Fruit fly (Drosophila melanogaster) whole organism, embryonic: ENCODE measurements around the gene Usp16-45.
A peak's percentile ranks its signal among the peaks of the same experiment; 100 is the strongest.

Source experiments
- Aef1 ChIP-seq: fragments of 200-800 bp; sonication (Bioruptor generic); IDR thresholded peaks from 3 replicates; pipeline ENCODE4 v1.3.6; 2022; ENCODE audit warnings: missing biosample characterization, missing genetic modification characterization
- Atf-2 ChIP-seq: fragments of 200-800 bp; sonication (Bioruptor generic); optimal IDR thresholded peaks from 2 replicates; lab custom pipeline; 2016; ENCODE audit warnings: missing biosample characterization, missing genetic modification characterization
- CG10321 ChIP-seq: fragments of 200-800 bp; sonication (Bioruptor generic); IDR thresholded peaks from 2 replicates; pipeline ENCODE4 v1.3.6; 2022; ENCODE audit warnings: missing biosample characterization, missing genetic modification characterization
- CG10979 ChIP-seq: fragments of 200-800 bp; sonication (Bioruptor generic); optimal IDR thresholded peaks from 2 replicates; lab custom pipeline; 2018; ENCODE audit warnings: missing biosample characterization, mild to moderate bottlenecking, missing genetic modification characterization, moderate library complexity
- CG11504 ChIP-seq: fragments of 200-800 bp; sonication (Bioruptor generic); optimal IDR thresholded peaks from 3 replicates; lab custom pipeline; 2019; ENCODE audit warnings: missing biosample characterization, mild to moderate bottlenecking, missing genetic modification characterization, moderate library complexity
- CG12769 ChIP-seq: fragments of 200-800 bp; sonication (Bioruptor generic); optimal IDR thresholded peaks from 2 replicates; lab custom pipeline; 2019; ENCODE audit warnings: missing biosample characterization, mild to moderate bottlenecking, missing genetic modification characterization, moderate library complexity
- CG13296 ChIP-seq: fragments of 200-800 bp; sonication (Bioruptor generic); optimal IDR thresholded peaks from 3 replicates; lab custom pipeline; 2018; ENCODE audit warnings: missing biosample characterization, mild to moderate bottlenecking, missing genetic modification characterization
- CG14014 ChIP-seq: fragments of 200-800 bp; sonication (Bioruptor generic); IDR thresholded peaks from 2 replicates; pipeline ENCODE4 v1.3.6; 2022; ENCODE audit warnings: missing biosample characterization, missing genetic modification characterization
- CG16779 ChIP-seq: fragments of 200-800 bp; sonication (Bioruptor generic); IDR thresholded peaks from 2 replicates; pipeline ENCODE4 v1.3.6; 2022; ENCODE audit warnings: missing biosample characterization, missing genetic modification characterization
- CG17361 ChIP-seq: fragments of 200-800 bp; sonication (Bioruptor generic); IDR thresholded peaks from 3 replicates; pipeline ENCODE4 v1.3.6; 2022; ENCODE audit warnings: missing biosample characterization, missing genetic modification characterization
- CG17385 ChIP-seq: fragments of 200-800 bp; sonication (Bioruptor generic); optimal IDR thresholded peaks from 3 replicates; lab custom pipeline; 2018; ENCODE audit warnings: missing biosample characterization, mild to moderate bottlenecking, missing genetic modification characterization
- CG17802 ChIP-seq: fragments of 200-800 bp; sonication (Bioruptor generic); optimal IDR thresholded peaks from 2 replicates; lab custom pipeline; 2018; ENCODE audit warnings: missing biosample characterization, mild to moderate bottlenecking, missing genetic modification characterization, moderate library complexity
- CG17912 ChIP-seq: fragments of 200-800 bp; sonication (Bioruptor generic); optimal IDR thresholded peaks from 2 replicates; lab custom pipeline; 2018; ENCODE audit warnings: missing biosample characterization, mild to moderate bottlenecking, missing genetic modification characterization
- CG18262 ChIP-seq: fragments of 200-800 bp; optimal IDR thresholded peaks from 3 replicates; lab custom pipeline; 2019; ENCODE audit warnings: missing biosample characterization, mild to moderate bottlenecking, missing genetic modification characterization, moderate library complexity
- CG2678 ChIP-seq: fragments of 200-800 bp; sonication (Bioruptor generic); optimal IDR thresholded peaks from 3 replicates; lab custom pipeline; 2019; ENCODE audit warnings: missing biosample characterization, mild to moderate bottlenecking, missing genetic modification characterization, moderate library complexity
- CG2875 ChIP-seq: fragments of 200-800 bp; sonication (Bioruptor generic); optimal IDR thresholded peaks from 2 replicates; lab custom pipeline; 2017; ENCODE audit warnings: missing biosample characterization, mild to moderate bottlenecking, missing genetic modification characterization, missing genetic modification reagents
- CG32767 ChIP-seq: fragments of 200-800 bp; sonication (Bioruptor generic); IDR thresholded peaks from 2 replicates; pipeline ENCODE4 v1.3.6; 2022; ENCODE audit warnings: missing biosample characterization, missing genetic modification characterization
- CG32772 ChIP-seq: fragments of 200-800 bp; sonication (Bioruptor generic); IDR thresholded peaks from 2 replicates; pipeline ENCODE4 v1.3.6; 2022; ENCODE audit warnings: missing biosample characterization, missing genetic modification characterization
- CG6689 ChIP-seq: fragments of 200-800 bp; sonication (Bioruptor generic); IDR thresholded peaks from 2 replicates; pipeline ENCODE4 v1.3.6; 2022; ENCODE audit warnings: missing biosample characterization, missing genetic modification characterization
- CG7928 ChIP-seq: fragments of 200-800 bp; sonication (Bioruptor generic); optimal IDR thresholded peaks from 2 replicates; lab custom pipeline; 2017; ENCODE audit warnings: missing biosample characterization, mild to moderate bottlenecking, missing genetic modification characterization
- CG8388 ChIP-seq: fragments of 200-800 bp; sonication (Bioruptor generic); optimal IDR thresholded peaks from 2 replicates; lab custom pipeline; 2019; ENCODE audit warnings: missing biosample characterization, mild to moderate bottlenecking, missing genetic modification characterization, moderate library complexity
- Dad ChIP-seq: fragments of 200-800 bp; sonication (Bioruptor generic); optimal IDR thresholded peaks from 3 replicates; lab custom pipeline; 2016; ENCODE audit warnings: missing biosample characterization, missing genetic modification characterization
- Deaf1 ChIP-seq: fragments of 200-800 bp; optimal IDR thresholded peaks from 3 replicates; lab custom pipeline; 2019; ENCODE audit warnings: missing biosample characterization, mild to moderate bottlenecking, missing genetic modification characterization, moderate library complexity
- Drgx ChIP-seq: fragments of 200-800 bp; sonication (Bioruptor generic); IDR thresholded peaks from 2 replicates; pipeline ENCODE4 v1.3.6; 2022; ENCODE audit warnings: missing biosample characterization, missing genetic modification characterization
- HHEX ChIP-seq: fragments of 200-800 bp; sonication (Bioruptor generic); optimal IDR thresholded peaks from 3 replicates; lab custom pipeline; 2017; ENCODE audit warnings: missing biosample characterization, mild to moderate bottlenecking, missing genetic modification characterization, missing genetic modification reagents
- HLH3B ChIP-seq: fragments of 200-800 bp; sonication (Bioruptor generic); IDR thresholded peaks from 2 replicates; pipeline ENCODE4 v1.3.6; 2022; ENCODE audit warnings: missing biosample characterization, missing genetic modification characterization
- Hmr ChIP-seq: fragments of 200-800 bp; sonication (Bioruptor generic); optimal IDR thresholded peaks from 3 replicates; lab custom pipeline; 2017; ENCODE audit warnings: mild to moderate bottlenecking, missing biosample characterization, missing genetic modification reagents, missing genetic modification characterization
- Hmx ChIP-seq: fragments of 200-800 bp; sonication (Bioruptor generic); optimal IDR thresholded peaks from 2 replicates; lab custom pipeline; 2016; ENCODE audit warnings: missing biosample characterization, missing genetic modification characterization
- NFAT ChIP-seq: fragments of 200-800 bp; sonication (Bioruptor generic); IDR thresholded peaks from 2 replicates; pipeline ENCODE4 v1.3.6; 2022; ENCODE audit warnings: missing biosample characterization, missing genetic modification characterization
- NfI ChIP-seq: fragments of 200-800 bp; sonication (Bioruptor generic); optimal IDR thresholded peaks from 3 replicates; lab custom pipeline; 2018; ENCODE audit warnings: missing biosample characterization, mild to moderate bottlenecking, missing genetic modification characterization, moderate library complexity
- Spps ChIP-seq: fragments of 200-800 bp; sonication (Bioruptor generic); optimal IDR thresholded peaks from 2 replicates; lab custom pipeline; 2018; ENCODE audit warnings: missing biosample characterization, mild to moderate bottlenecking, missing genetic modification characterization
- Trl ChIP-seq, 3 experiments: fragments of >200 bp in 2 of 3; fragments of 200-800 bp in 1 of 3; sonication (Bioruptor generic) in 1 of 3; optimal IDR thresholded peaks; 2 replicates in 1 of 3; 3 replicates in 2 of 3; lab custom pipeline; 2016 to 2017; ENCODE audit warnings: missing biosample characterization in 1 of 3, missing genetic modification characterization in 1 of 3
- Xbp1 ChIP-seq: fragments of 200-800 bp; sonication (Bioruptor generic); optimal IDR thresholded peaks from 3 replicates; lab custom pipeline; 2016; ENCODE audit warnings: missing biosample characterization, mild to moderate bottlenecking, missing genetic modification characterization
- gce ChIP-seq: fragments of 200-800 bp; sonication (Bioruptor generic); IDR thresholded peaks from 3 replicates; pipeline ENCODE4 v1.3.6; 2022; ENCODE audit warnings: missing biosample characterization, missing genetic modification characterization
- jigr1 ChIP-seq: fragments of 200-800 bp; sonication (Bioruptor generic); IDR thresholded peaks from 3 replicates; pipeline ENCODE4 v1.3.6; 2022; ENCODE audit warnings: missing biosample characterization, missing genetic modification characterization
- kah ChIP-seq: fragments of 200-800 bp; sonication (Bioruptor generic); optimal IDR thresholded peaks from 2 replicates; lab custom pipeline; 2018; ENCODE audit warnings: missing biosample characterization, mild to moderate bottlenecking, missing genetic modification characterization
- nerfin-1 ChIP-seq: fragments of 200-800 bp; sonication (Bioruptor generic); optimal IDR thresholded peaks from 3 replicates; lab custom pipeline; 2019; ENCODE audit warnings: missing biosample characterization, mild to moderate bottlenecking, missing genetic modification characterization, moderate library complexity
- nerfin-2 ChIP-seq: fragments of 200-800 bp; sonication (Bioruptor generic); IDR thresholded peaks from 2 replicates; pipeline ENCODE4 v1.3.6; 2022; ENCODE audit warnings: missing biosample characterization, missing genetic modification characterization; ENCODE audit not compliant: partially characterized antibody
- pum ChIP-seq: fragments of 200-800 bp; sonication (Bioruptor generic); optimal IDR thresholded peaks from 2 replicates; lab custom pipeline; 2016; ENCODE audit warnings: missing biosample characterization, missing genetic modification characterization
- salm ChIP-seq: fragments of 200-800 bp; sonication (Bioruptor generic); optimal IDR thresholded peaks from 2 replicates; lab custom pipeline; 2018; ENCODE audit warnings: missing biosample characterization, mild to moderate bottlenecking, missing genetic modification characterization
- schlank ChIP-seq: fragments of 200-800 bp; sonication (Bioruptor generic); optimal IDR thresholded peaks from 2 replicates; lab custom pipeline; 2018; ENCODE audit warnings: missing biosample characterization, mild to moderate bottlenecking, missing genetic modification characterization
- sna ChIP-seq: fragments of 200-800 bp; sonication (Bioruptor generic); IDR thresholded peaks from 2 replicates; pipeline ENCODE4 v1.3.6; 2022; ENCODE audit warnings: missing biosample characterization, missing genetic modification characterization; ENCODE audit not compliant: partially characterized antibody
- tll ChIP-seq, 2 experiments: fragments of 200-800 bp in 1 of 2; fragments of >200 bp in 1 of 2; sonication (Bioruptor generic) in 1 of 2; optimal IDR thresholded peaks; 2 replicates each; lab custom pipeline; 2017 to 2019; ENCODE audit warnings: missing biosample characterization in 2 of 2, missing genetic modification characterization in 2 of 2, mild to moderate bottlenecking in 1 of 2, moderate library complexity in 1 of 2
- tup ChIP-seq: fragments of 200-800 bp; sonication (Bioruptor generic); optimal IDR thresholded peaks from 2 replicates; lab custom pipeline; 2016; ENCODE audit warnings: missing biosample characterization, mild to moderate bottlenecking, missing genetic modification characterization, moderate library complexity
- twi ChIP-seq: fragments of 200-800 bp; optimal IDR thresholded peaks from 2 replicates; lab custom pipeline; 2019; ENCODE audit warnings: missing biosample characterization, mild to moderate bottlenecking, missing genetic modification characterization, moderate library complexity
- unpg ChIP-seq: fragments of 200-800 bp; sonication (Bioruptor generic); optimal IDR thresholded peaks from 3 replicates; lab custom pipeline; 2018; ENCODE audit warnings: missing biosample characterization, mild to moderate bottlenecking, missing genetic modification characterization, moderate library complexity
- wek ChIP-seq: fragments of 200-800 bp; sonication (Bioruptor generic); optimal IDR thresholded peaks from 3 replicates; lab custom pipeline; 2018; ENCODE audit warnings: missing biosample characterization, mild to moderate bottlenecking, missing genetic modification characterization, moderate library complexity
- z ChIP-seq: fragments of 200-800 bp; sonication (Bioruptor generic); IDR thresholded peaks from 3 replicates; pipeline ENCODE4 v1.3.6; 2022; ENCODE audit warnings: missing biosample characterization, missing genetic modification characterization

The Usp16-45 gene

dm6 chrX:5429778-5430576 lies 8.6 kb downstream of the Usp16-45 start (continued):
- peak; percentile 27 for TF ChIP-seq kah (GFP tag; lab: Kevin White, UChicago)
- TF ChIP-seq Drgx (GFP tag; lab: Robert Waterston, UW) = peak; percentile 89
- peak; percentile 32 for TF ChIP-seq salm (tag; lab: Kevin White, UChicago)
- peak; percentile 44 for TF ChIP-seq nerfin-1 (tag; lab: Kevin White, UChicago)
- no peak for TF ChIP-seq CG17802
- peak; percentile 69 for TF ChIP-seq Atf-2
- peak; percentile 79 for TF ChIP-seq HLH3B (GFP tag; lab: Robert Waterston, UW)
- TF ChIP-seq CG17361 (GFP tag; lab: Robert Waterston, UW) = peak; percentile 82
- peak; percentile 86 for TF ChIP-seq Aef1
- TF ChIP-seq nerfin-2 = no peak
- TF ChIP-seq sna (GFP tag; lab: Robert Waterston, UW) = no peak
- TF ChIP-seq pum (GFP tag; lab: Kevin White, UChicago) = peak; percentile 61
- TF ChIP-seq wek (GFP tag; lab: Kevin White, UChicago) = no peak
- peak; percentile 69 for TF ChIP-seq CG32772 (GFP tag; lab: Robert Waterston, UW)
- no peak for TF ChIP-seq tll (GFP tag; optimal IDR thresholded peaks at IDR 0.05; lab: Kevin White, UChicago)
- TF ChIP-seq twi (tag; lab: Kevin White, UChicago) = no peak
- peak; percentile 50 for TF ChIP-seq Deaf1
- peak; percentile 82 for TF ChIP-seq CG11504 (tag; lab: Kevin White, UChicago)
- peak; percentile 75 for TF ChIP-seq unpg
- TF ChIP-seq CG10321 = peak; percentile 29; the same call in 1 of the 2 replicates
- TF ChIP-seq CG14014 (GFP tag; lab: Robert Waterston, UW) = peak; percentile 78
- TF ChIP-seq CG17912 = no peak
- TF ChIP-seq CG10979 = peak; percentile 44
- peak; percentile 67 for TF ChIP-seq Hmx
- peak; percentile 51 for TF ChIP-seq CG18262 (tag; lab: Kevin White, UChicago)
- peak; percentile 81 for TF ChIP-seq NFAT (GFP tag; lab: Robert Waterston, UW)
- TF ChIP-seq CG13296 = peak; percentile 90
- peak; percentile 72 for TF ChIP-seq Xbp1
- no peak for TF ChIP-seq gce (GFP tag; lab: Robert Waterston, UW)
- peak; percentile 32 for TF ChIP-seq CG2875 (GFP tag; lab: Kevin White, UChicago)
- TF ChIP-seq HHEX (GFP tag; lab: Kevin White, UChicago) = peak; percentile 77
- no peak for TF ChIP-seq Spps (tag; lab: Kevin White, UChicago)
- TF ChIP-seq Dad (GFP tag; lab: Kevin White, UChicago) = peak; percentile 55
- peak; percentile 53 for TF ChIP-seq CG8388 (GFP tag; lab: Kevin White, UChicago)
- no peak; the same call in 1 of the 2 replicates for TF ChIP-seq CG16779 (GFP tag; lab: Robert Waterston, UW)
- peak; percentile 14 for TF ChIP-seq CG12769
- peak; percentile 91 for TF ChIP-seq CG2678 (tag; lab: Kevin White, UChicago)
- TF ChIP-seq CG7928 (GFP tag; lab: Kevin White, UChicago) = peak; percentile 61
- peak; percentile 80 for TF ChIP-seq CG17385 (GFP tag; lab: Kevin White, UChicago)
- TF ChIP-seq schlank (tag; lab: Kevin White, UChicago) = peak; percentile 47
- TF ChIP-seq Hmr (GFP tag; lab: Kevin White, UChicago) = peak; percentile 89
- TF ChIP-seq Trl (optimal IDR thresholded peaks at IDR 0.05; lab: Kevin White, UChicago) = peak in 1 of 2 experiments; percentile 40
- TF ChIP-seq Trl (GFP tag; optimal IDR thresholded peaks at IDR 0.05; lab: Kevin White, UChicago) = peak; percentile 59
- TF ChIP-seq CG6689 (GFP tag; lab: Robert Waterston, UW) = peak; percentile 83
- TF ChIP-seq NfI (GFP tag; lab: Kevin White, UChicago) = peak; percentile 84
- peak; percentile 74 for TF ChIP-seq CG32767
- peak; percentile 5 for TF ChIP-seq tup (GFP tag; lab: Kevin White, UChicago)
- peak; percentile 54; the same call in 2 of the 3 replicates for TF ChIP-seq jigr1 (GFP tag; lab: Robert Waterston, UW)
- TF ChIP-seq z = no peak
